Fruit fly (Drosophila melanogaster): ENCODE results near the gene CG32107.

- TF ChIP-seq CG8478 (optimal IDR thresholded peaks at IDR 0.05) (no peak), CTCF (optimal IDR thresholded peaks at IDR 0.05) (no peak)
Measured at dm6 chr3L:12889353-12889820, 28.3 kb upstream of the CG32107 start, which contains the start of gene CG43894.

Measured in S2 (cell line).